Worm (Caenorhabditis elegans) whole organism, L1 larva: ENCODE results near the gene spp-10.

Experiments
- ceh-63 ChIP-seq: fragments of 200-800 bp; sonication (Bioruptor generic); optimal IDR thresholded peaks from 2 replicates; lab custom pipeline; 2018; ENCODE audit warnings: mild to moderate bottlenecking, missing genetic modification characterization, missing compliant biosample characterization
- efl-1 ChIP-seq, 4 experiments: fragments of 150-350 bp; optimal IDR thresholded peaks in 3 of 4; peaks in 1 of 4; 1 replicate in 1 of 4; 2 replicates in 3 of 4; lab custom pipeline; 2014; ENCODE audit warnings: missing biosample characterization in 2 of 4, missing genetic modification characterization in 2 of 4, missing genetic modification reagents in 2 of 4
- elt-3 ChIP-seq, 6 experiments: fragments of 150-350 bp in 1 of 6; sonication (generic microtip); optimal IDR thresholded peaks; 2 replicates each; lab custom pipeline; 2017 to 2018; ENCODE audit warnings: missing biosample characterization in 6 of 6, missing genetic modification characterization in 6 of 6, inconsistent platforms in 1 of 6
- lin-35 ChIP-seq, 2 experiments: fragments of 150-350 bp; optimal IDR thresholded peaks; 2 replicates each; lab custom pipeline; 2014; ENCODE audit warnings: missing biosample characterization in 2 of 2, missing genetic modification characterization in 2 of 2, missing genetic modification reagents in 2 of 2
- lsy-2 ChIP-seq, 2 experiments: fragments of 150-350 bp; optimal IDR thresholded peaks; 2 replicates each; lab custom pipeline; 2014; ENCODE audit warnings: missing biosample characterization in 2 of 2, missing genetic modification characterization in 2 of 2
- nhr-19 ChIP-seq: fragments of 200-800 bp; sonication (Bioruptor generic); conservative IDR thresholded peaks from 2 replicates; pipeline ENCODE4 v1.3.6; 2022; ENCODE audit warnings: missing genetic modification characterization, missing compliant biosample characterization
- nhr-20 ChIP-seq: sonication (generic microtip); optimal IDR thresholded peaks from 2 replicates; lab custom pipeline; 2016; ENCODE audit warnings: mild to moderate bottlenecking, missing genetic modification characterization, missing compliant biosample characterization
- nhr-47 ChIP-seq: sonication (generic microtip); optimal IDR thresholded peaks from 2 replicates; lab custom pipeline; 2016; ENCODE audit warnings: mild to moderate bottlenecking, missing genetic modification characterization, moderate library complexity, missing compliant biosample characterization
- nhr-85 ChIP-seq: sonication (generic microtip); peaks from one replicate; lab custom pipeline; 2016; ENCODE audit warnings: missing genetic modification characterization, inconsistent platforms, missing compliant biosample characterization
- nhr-90 ChIP-seq: sonication (generic microtip); optimal IDR thresholded peaks from 2 replicates; lab custom pipeline; 2016; ENCODE audit warnings: mild to moderate bottlenecking, missing genetic modification characterization, missing compliant biosample characterization; ENCODE audit not compliant: poor library complexity
- unc-98 ChIP-seq: fragments of 200-800 bp; sonication (Bioruptor generic); IDR thresholded peaks from 2 replicates; pipeline ENCODE4 v1.3.6; 2022; ENCODE audit warnings: missing genetic modification characterization, missing compliant biosample characterization

The spp-10 gene

DNA sequence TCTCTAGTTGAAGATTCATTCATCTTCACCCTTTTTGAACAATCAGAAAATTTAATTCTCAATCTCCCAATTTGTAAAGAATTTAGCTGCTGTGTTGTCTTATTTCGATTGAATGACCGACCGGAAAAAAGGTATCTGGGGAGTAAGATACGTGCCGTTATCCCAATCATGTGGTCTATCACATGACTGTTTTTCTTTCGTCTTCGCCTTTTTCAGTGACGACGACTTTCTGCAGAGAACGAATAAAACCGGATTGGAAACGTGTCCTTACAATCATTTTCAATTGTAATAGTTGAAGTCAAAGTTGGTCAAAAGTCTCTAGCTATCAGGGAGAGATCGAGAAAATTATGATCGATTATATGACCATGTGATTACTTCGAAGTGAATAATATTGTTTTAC is 52.1 kb downstream of the spp-10 start (continued):
- peak; percentile 92 for TF ChIP-seq nhr-20 (tag; lab: Kevin White, UChicago)
- TF ChIP-seq lsy-2 (tag; optimal IDR thresholded peaks at IDR 0.05; lab: Kevin White, UChicago), result peak; percentile 40 to 74
- TF ChIP-seq unc-98, result no peak
- peak; percentile 99 for TF ChIP-seq nhr-85 (tag; lab: Kevin White, UChicago)
- TF ChIP-seq elt-3 (tag; optimal IDR thresholded peaks at IDR 0.05; lab: Kevin White, UChicago), result peak in 5 of 6 experiments; percentile 25 to 99 (median 70)
- TF ChIP-seq ceh-63 (GFP tag; lab: Kevin White, UChicago), result no peak
- peak; percentile 84 for TF ChIP-seq nhr-90 (tag; lab: Kevin White, UChicago)
- peak; percentile 84 for TF ChIP-seq nhr-19
- TF ChIP-seq efl-1 (optimal IDR thresholded peaks at IDR 0.05; lab: Kevin White, UChicago), result peak in 1 of 2 experiments; percentile 27
- TF ChIP-seq efl-1 (GFP tag; optimal IDR thresholded peaks at IDR 0.05 in 1 of 2; lab: Kevin White, UChicago), result peak in 1 of 2 experiments; percentile 94
- peak; percentile 69 for TF ChIP-seq nhr-47 (tag; lab: Kevin White, UChicago)
- TF ChIP-seq lin-35 (GFP tag; optimal IDR thresholded peaks at IDR 0.05; lab: Kevin White, UChicago), result peak in 1 of 2 experiments; percentile 72
- TF ChIP-seq, all 84 proteins: peak for 28
